Worm (Caenorhabditis elegans) whole organism, midembryonic: Measurements from ENCODE around the gene gcs-1.

ENCODE experiments used
- flt-1 ChIP-seq: fragments of 200-800 bp; sonication (Bioruptor generic); IDR thresholded peaks from 2 replicates; pipeline ENCODE4 v1.3.6; 2022; ENCODE audit warnings: missing genetic modification characterization, missing compliant biosample characterization
- klf-2 ChIP-seq: fragments of 200-800 bp; sonication (Bioruptor generic); conservative IDR thresholded peaks from 2 replicates; pipeline ENCODE4 v1.3.6; 2022; ENCODE audit warnings: missing genetic modification reagents, missing genetic modification characterization, missing compliant biosample characterization
- med-1 ChIP-seq: sonication (generic microtip); optimal IDR thresholded peaks from 2 replicates; lab custom pipeline; 2017; ENCODE audit warnings: missing genetic modification characterization, mild to moderate bottlenecking, missing compliant biosample characterization, antibody characterized with exemption, missing genetic modification reagents; ENCODE audit not compliant: insufficient read depth
- tab-1 ChIP-seq: fragments of 200-800 bp; sonication (Bioruptor generic); IDR thresholded peaks from 2 replicates; pipeline ENCODE4 v1.3.6; 2022; ENCODE audit warnings: missing genetic modification characterization, missing compliant biosample characterization
- ztf-23 ChIP-seq: fragments of 200-800 bp; sonication (Bioruptor generic); IDR thresholded peaks from 2 replicates; pipeline ENCODE4 v1.3.6; 2022; ENCODE audit warnings: missing genetic modification reagents, missing genetic modification characterization, missing compliant biosample characterization
- ztf-29 ChIP-seq: fragments of 200-800 bp; sonication (Bioruptor generic); IDR thresholded peaks from 2 replicates; pipeline ENCODE4 v1.3.6; 2022; ENCODE audit warnings: missing genetic modification reagents, missing genetic modification characterization, missing compliant biosample characterization

- no peak for TF ChIP-seq tab-1 (GFP tag; lab: Robert Waterston, UW)
- no peak for TF ChIP-seq ztf-29 (GFP tag; lab: Robert Waterston, UW)
- TF ChIP-seq flt-1 = no peak
- no peak for TF ChIP-seq klf-2 (GFP tag; lab: Robert Waterston, UW)
- TF ChIP-seq ztf-23 = no peak
- TF ChIP-seq med-1 (GFP tag; lab: Kevin White, UChicago) = no peak
Observed at ce11 chrII:9031891-9032290, 6.2 kb downstream of the gcs-1 start.
